Fruit fly (Drosophila melanogaster) Kc167 (cell line): ENCODE results near the gene CG46464.

ENCODE experiments used
- Myc ChIP-seq: fragments of >200 bp; optimal IDR thresholded peaks from 2 replicates; lab custom pipeline; 2017; ENCODE audit warnings: missing external identifiers
- Sin3A ChIP-seq: fragments of >200 bp; optimal IDR thresholded peaks from 2 replicates; lab custom pipeline; 2018; ENCODE audit warnings: missing external identifiers
- h ChIP-seq: fragments of >200 bp; optimal IDR thresholded peaks from 3 replicates; lab custom pipeline; 2018; ENCODE audit warnings: missing external identifiers
- insv ChIP-seq: fragments of >200 bp; optimal IDR thresholded peaks from 3 replicates; lab custom pipeline; 2018; ENCODE audit warnings: missing external identifiers
- psq ChIP-seq: fragments of >200 bp; optimal IDR thresholded peaks from 2 replicates; lab custom pipeline; 2017; ENCODE audit warnings: missing external identifiers
- ttk ChIP-seq: sonication (Bioruptor generic); optimal IDR thresholded peaks from 2 replicates; lab custom pipeline; 2017; ENCODE audit warnings: missing external identifiers

Gene CG46464

dm6 chrX:17443880-17444279 is at the start of gene CG46464, which contains the start of gene CG12994:
Gene CG46464, minus strand, starts transcription at chrX:17443994.
Gene CG12994, minus strand, starts transcription at chrX:17443994.
- no peak for TF ChIP-seq Sin3A (lab: Kevin White, UChicago)
- no peak for TF ChIP-seq Myc (lab: Kevin White, UChicago)
- TF ChIP-seq h (lab: Kevin White, UChicago), result no peak
- no peak for TF ChIP-seq ttk (lab: Kevin White, UChicago)
- no peak for TF ChIP-seq psq (lab: Kevin White, UChicago)
- no peak for TF ChIP-seq insv

- no peak for TF ChIP-seq ttk (lab: Kevin White, UChicago)
- TF ChIP-seq psq (lab: Kevin White, UChicago), result no peak
- TF ChIP-seq insv, result no peak
- no peak for TF ChIP-seq h (lab: Kevin White, UChicago)
- TF ChIP-seq Sin3A (lab: Kevin White, UChicago), result no peak
- TF ChIP-seq Myc (lab: Kevin White, UChicago), result no peak
Observed at dm6 chrX:17491184-17491583, 47.4 kb upstream of the CG46464 start.

- TF ChIP-seq psq (lab: Kevin White, UChicago), result no peak
- TF ChIP-seq insv, result no peak
- no peak for TF ChIP-seq Myc (lab: Kevin White, UChicago)
- TF ChIP-seq Sin3A (lab: Kevin White, UChicago), result no peak
- no peak for TF ChIP-seq h (lab: Kevin White, UChicago)
- no peak for TF ChIP-seq ttk (lab: Kevin White, UChicago)
Observed at dm6 chrX:17490462-17490861, 46.7 kb upstream of the CG46464 start.

dm6 chrX:17489853-17490252 is 46.1 kb upstream of the CG46464 start:
- no peak for TF ChIP-seq Sin3A (lab: Kevin White, UChicago)
- no peak for TF ChIP-seq psq (lab: Kevin White, UChicago)
- no peak for TF ChIP-seq Myc (lab: Kevin White, UChicago)
- no peak for TF ChIP-seq ttk (lab: Kevin White, UChicago)
- TF ChIP-seq h (lab: Kevin White, UChicago), result no peak
- no peak for TF ChIP-seq insv

- TF ChIP-seq ttk (lab: Kevin White, UChicago) (no peak), insv (no peak), psq (lab: Kevin White, UChicago) (no peak), h (lab: Kevin White, UChicago) (no peak), Sin3A (lab: Kevin White, UChicago) (no peak), Myc (lab: Kevin White, UChicago) (no peak)
Observed at dm6 chrX:17488422-17488821, 44.6 kb upstream of the CG46464 start.

- no peak for TF ChIP-seq psq (lab: Kevin White, UChicago)
- TF ChIP-seq insv, result no peak
Observed at dm6 chrX:17485293-17486056, 41.7 kb upstream of the CG46464 start.

dm6 chrX:17484152-17484807 is 40.5 kb upstream of the CG46464 start:
- TF ChIP-seq ttk (lab: Kevin White, UChicago) (no peak), psq (lab: Kevin White, UChicago) (no peak), Myc (lab: Kevin White, UChicago) (no peak), Sin3A (lab: Kevin White, UChicago) (no peak), insv (no peak), h (lab: Kevin White, UChicago) (no peak)

- no peak for TF ChIP-seq ttk (lab: Kevin White, UChicago)
- TF ChIP-seq Sin3A (lab: Kevin White, UChicago), result no peak
- no peak for TF ChIP-seq Myc (lab: Kevin White, UChicago)
- TF ChIP-seq h (lab: Kevin White, UChicago), result no peak
- no peak for TF ChIP-seq psq (lab: Kevin White, UChicago)
- TF ChIP-seq insv, result no peak
Observed at dm6 chrX:17482808-17483207, 39.0 kb upstream of the CG46464 start.

- TF ChIP-seq ttk (lab: Kevin White, UChicago), result no peak
- TF ChIP-seq Myc (lab: Kevin White, UChicago), result no peak
- no peak for TF ChIP-seq insv
- no peak for TF ChIP-seq h (lab: Kevin White, UChicago)
- no peak for TF ChIP-seq Sin3A (lab: Kevin White, UChicago)
- TF ChIP-seq psq (lab: Kevin White, UChicago), result no peak
Observed at dm6 chrX:17481659-17482266, 38.0 kb upstream of the CG46464 start.

dm6 chrX:17478383-17478782 is 34.6 kb upstream of the CG46464 start:
- TF ChIP-seq ttk (lab: Kevin White, UChicago), result no peak

- TF ChIP-seq h (lab: Kevin White, UChicago) (no peak), ttk (lab: Kevin White, UChicago) (no peak), Sin3A (lab: Kevin White, UChicago) (no peak), insv (no peak), Myc (lab: Kevin White, UChicago) (no peak), psq (lab: Kevin White, UChicago) (no peak)
Observed at dm6 chrX:17476999-17477398, 33.2 kb upstream of the CG46464 start.

- no peak for TF ChIP-seq psq (lab: Kevin White, UChicago)
- TF ChIP-seq insv, result no peak
- no peak for TF ChIP-seq ttk (lab: Kevin White, UChicago)
- TF ChIP-seq h (lab: Kevin White, UChicago), result no peak
- no peak for TF ChIP-seq Myc (lab: Kevin White, UChicago)
- no peak for TF ChIP-seq Sin3A (lab: Kevin White, UChicago)
Observed at dm6 chrX:17473879-17474278, 30.1 kb upstream of the CG46464 start.
